Fruit fly (Drosophila melanogaster) whole organism, prepupa: ENCODE data around the gene mew.
A peak's percentile ranks its signal among the peaks of the same experiment; 100 is the strongest.

Source experiments
- Blimp-1 ChIP-seq: fragments of 200-800 bp; sonication (Bioruptor generic); optimal IDR thresholded peaks from 3 replicates; lab custom pipeline; 2017; ENCODE audit warnings: missing biosample characterization, missing genetic modification characterization, mild to moderate bottlenecking, moderate library complexity, missing genetic modification reagents
- CG10631 ChIP-seq: fragments of 200-800 bp; sonication (Bioruptor generic); optimal IDR thresholded peaks from 2 replicates; lab custom pipeline; 2016; ENCODE audit warnings: missing biosample characterization, missing genetic modification characterization
- CG10669 ChIP-seq: fragments of 200-800 bp; sonication (Bioruptor generic); optimal IDR thresholded peaks from 3 replicates; lab custom pipeline; 2018; ENCODE audit warnings: missing biosample characterization, mild to moderate bottlenecking, missing genetic modification characterization, moderate library complexity
- CG11294 ChIP-seq: fragments of 200-800 bp; sonication (Bioruptor generic); IDR thresholded peaks from 2 replicates; pipeline ENCODE4 v1.3.6; 2022; ENCODE audit warnings: missing biosample characterization, missing genetic modification characterization
- CG11762 ChIP-seq: fragments of 200-800 bp; sonication (Bioruptor generic); optimal IDR thresholded peaks from 3 replicates; lab custom pipeline; 2016; ENCODE audit warnings: missing biosample characterization, missing genetic modification characterization; ENCODE audit not compliant: insufficient read depth
- CG15336 ChIP-seq: fragments of 200-800 bp; sonication (Bioruptor generic); IDR thresholded peaks from 2 replicates; pipeline ENCODE4 v1.3.6; 2022; ENCODE audit warnings: missing biosample characterization, missing genetic modification characterization
- CG3032 ChIP-seq: fragments of 200-800 bp; optimal IDR thresholded peaks from 2 replicates; lab custom pipeline; 2019; ENCODE audit warnings: missing biosample characterization, mild to moderate bottlenecking, missing genetic modification characterization, moderate library complexity
- CG31627 ChIP-seq: fragments of 200-800 bp; sonication (Bioruptor generic); optimal IDR thresholded peaks from 3 replicates; lab custom pipeline; 2016; ENCODE audit warnings: missing biosample characterization, missing genetic modification characterization
- CG32006 ChIP-seq: fragments of 200-800 bp; sonication (Bioruptor generic); optimal IDR thresholded peaks from 3 replicates; lab custom pipeline; 2017; ENCODE audit warnings: missing biosample characterization, mild to moderate bottlenecking, missing genetic modification characterization
- CG4318 ChIP-seq: fragments of 200-800 bp; sonication (Bioruptor generic); optimal IDR thresholded peaks from 3 replicates; lab custom pipeline; 2017; ENCODE audit warnings: missing biosample characterization, mild to moderate bottlenecking, missing genetic modification characterization
- CG6163 ChIP-seq: fragments of 200-800 bp; sonication (Bioruptor generic); IDR thresholded peaks from 3 replicates; pipeline ENCODE4 v1.3.6; 2022; ENCODE audit warnings: missing biosample characterization, missing genetic modification characterization
- CG6276 ChIP-seq: fragments of 200-800 bp; sonication (Bioruptor generic); optimal IDR thresholded peaks from 2 replicates; lab custom pipeline; 2017; ENCODE audit warnings: missing biosample characterization, mild to moderate bottlenecking, missing genetic modification characterization
- CG6792 ChIP-seq: fragments of 200-800 bp; sonication (Bioruptor generic); optimal IDR thresholded peaks from 3 replicates; lab custom pipeline; 2016; ENCODE audit warnings: missing biosample characterization, missing genetic modification characterization
- CG7368 ChIP-seq: fragments of 200-800 bp; sonication (Bioruptor generic); optimal IDR thresholded peaks from 3 replicates; lab custom pipeline; 2016; ENCODE audit warnings: missing biosample characterization, missing genetic modification characterization
- CG8119 ChIP-seq: fragments of 200-800 bp; sonication (Bioruptor generic); IDR thresholded peaks from 3 replicates; pipeline ENCODE4 v1.3.6; 2022; ENCODE audit warnings: missing biosample characterization, missing genetic modification characterization
- CG8319 ChIP-seq: fragments of 200-800 bp; sonication (Bioruptor generic); optimal IDR thresholded peaks from 3 replicates; lab custom pipeline; 2016; ENCODE audit warnings: missing biosample characterization, missing genetic modification characterization
- CG9139 ChIP-seq: fragments of 200-800 bp; sonication (Bioruptor generic); optimal IDR thresholded peaks from 3 replicates; lab custom pipeline; 2017; ENCODE audit warnings: missing biosample characterization, mild to moderate bottlenecking, missing genetic modification characterization
- Eip78C ChIP-seq: fragments of 200-800 bp; sonication (Bioruptor generic); peaks from one replicate; lab custom pipeline; 2016; ENCODE audit warnings: missing biosample characterization, missing genetic modification characterization
- Eip93F ChIP-seq: fragments of 200-800 bp; sonication (Bioruptor generic); optimal IDR thresholded peaks from 2 replicates; lab custom pipeline; 2016; ENCODE audit warnings: missing biosample characterization, mild to moderate bottlenecking, missing genetic modification characterization
- Ets21C ChIP-seq: fragments of 200-800 bp; sonication (Bioruptor generic); optimal IDR thresholded peaks from 3 replicates; lab custom pipeline; 2016; ENCODE audit warnings: missing biosample characterization, missing genetic modification characterization
- Ets96B ChIP-seq: fragments of 200-800 bp; optimal IDR thresholded peaks from 2 replicates; lab custom pipeline; 2019; ENCODE audit warnings: missing biosample characterization, mild to moderate bottlenecking, missing genetic modification characterization, moderate library complexity
- Gug ChIP-seq: fragments of 200-800 bp; sonication (Bioruptor generic); IDR thresholded peaks from 2 replicates; pipeline ENCODE4 v1.3.6; 2022; ENCODE audit warnings: missing biosample characterization, missing genetic modification characterization
- Hr38 ChIP-seq: sonication (Bioruptor generic); optimal IDR thresholded peaks from 2 replicates; lab custom pipeline; 2016; ENCODE audit warnings: missing biosample characterization, missing genetic modification characterization
- Hr39 ChIP-seq: fragments of 200-800 bp; sonication (Bioruptor generic); optimal IDR thresholded peaks from 2 replicates; lab custom pipeline; 2016; ENCODE audit warnings: missing biosample characterization, missing genetic modification characterization
- Hr4 ChIP-seq: fragments of 200-800 bp; sonication (Bioruptor generic); optimal IDR thresholded peaks from 3 replicates; lab custom pipeline; 2016; ENCODE audit warnings: missing biosample characterization, missing genetic modification characterization
- OdsH ChIP-seq: fragments of 200-800 bp; sonication (Bioruptor generic); optimal IDR thresholded peaks from 3 replicates; lab custom pipeline; 2016; ENCODE audit warnings: missing biosample characterization, missing genetic modification characterization
- Smox ChIP-seq: fragments of 200-800 bp; sonication (Bioruptor generic); optimal IDR thresholded peaks from 3 replicates; lab custom pipeline; 2016; ENCODE audit warnings: missing biosample characterization, missing genetic modification characterization
- Sox14 ChIP-seq: fragments of 200-800 bp; sonication (Bioruptor generic); optimal IDR thresholded peaks from 3 replicates; lab custom pipeline; 2016; ENCODE audit warnings: missing biosample characterization, missing genetic modification characterization
- Sox15 ChIP-seq: fragments of 200-800 bp; sonication (Bioruptor generic); optimal IDR thresholded peaks from 3 replicates; lab custom pipeline; 2016; ENCODE audit warnings: missing biosample characterization, missing genetic modification characterization
- achi ChIP-seq: fragments of 200-800 bp; sonication (Bioruptor generic); optimal IDR thresholded peaks from 3 replicates; lab custom pipeline; 2016; ENCODE audit warnings: missing biosample characterization, missing genetic modification characterization
- cyc ChIP-seq: fragments of 200-800 bp; sonication (Bioruptor generic); optimal IDR thresholded peaks from 3 replicates; lab custom pipeline; 2016; ENCODE audit warnings: missing biosample characterization, missing genetic modification characterization
- dsx ChIP-seq: fragments of 200-800 bp; optimal IDR thresholded peaks from 3 replicates; lab custom pipeline; 2019; ENCODE audit warnings: missing biosample characterization, mild to moderate bottlenecking, missing genetic modification characterization, moderate library complexity; ENCODE audit not compliant: poor library complexity, severe bottlenecking
- eg ChIP-seq: fragments of 200-800 bp; sonication (Bioruptor generic); IDR thresholded peaks from 3 replicates; pipeline ENCODE4 v1.3.6; 2022; ENCODE audit warnings: missing biosample characterization, missing genetic modification characterization
- esn ChIP-seq: fragments of 200-800 bp; sonication (Bioruptor generic); optimal IDR thresholded peaks from 2 replicates; lab custom pipeline; 2016; ENCODE audit warnings: missing biosample characterization, mild to moderate bottlenecking, missing genetic modification characterization, moderate library complexity
- fd85E ChIP-seq: fragments of 200-800 bp; sonication (Bioruptor generic); optimal IDR thresholded peaks from 3 replicates; lab custom pipeline; 2016; ENCODE audit warnings: missing biosample characterization, missing genetic modification characterization
- lz ChIP-seq: fragments of 200-800 bp; sonication (Bioruptor generic); optimal IDR thresholded peaks from 3 replicates; lab custom pipeline; 2016; ENCODE audit warnings: missing biosample characterization, missing genetic modification characterization
- net ChIP-seq: fragments of 200-800 bp; sonication (Bioruptor generic); optimal IDR thresholded peaks from 3 replicates; lab custom pipeline; 2016; ENCODE audit warnings: missing biosample characterization, missing genetic modification characterization
- pdm3 ChIP-seq: fragments of 200-800 bp; sonication (Bioruptor generic); optimal IDR thresholded peaks from 3 replicates; lab custom pipeline; 2016; ENCODE audit warnings: missing biosample characterization, missing genetic modification characterization
- salr ChIP-seq, 2 experiments: fragments of 200-800 bp; sonication (Bioruptor generic); optimal IDR thresholded peaks; 3 replicates each; lab custom pipeline; 2016 to 2018; ENCODE audit warnings: missing biosample characterization in 2 of 2, missing genetic modification characterization in 2 of 2, mild to moderate bottlenecking in 1 of 2
- spab ChIP-seq: fragments of 200-800 bp; sonication (Bioruptor generic); optimal IDR thresholded peaks from 2 replicates; lab custom pipeline; 2017; ENCODE audit warnings: missing biosample characterization, mild to moderate bottlenecking, missing genetic modification characterization, missing genetic modification reagents
- ss ChIP-seq, 2 experiments: fragments of 200-800 bp; sonication (Bioruptor generic); optimal IDR thresholded peaks; 2 replicates in 1 of 2; 3 replicates in 1 of 2; lab custom pipeline; 2017 to 2018; ENCODE audit warnings: mild to moderate bottlenecking in 2 of 2, missing biosample characterization in 2 of 2, missing genetic modification characterization in 2 of 2, moderate library complexity in 1 of 2
- svp ChIP-seq: fragments of 200-800 bp; sonication (Bioruptor generic); peaks from one replicate; lab custom pipeline; 2016; ENCODE audit warnings: missing biosample characterization, missing genetic modification characterization
- topi ChIP-seq: fragments of 200-800 bp; sonication (Bioruptor generic); optimal IDR thresholded peaks from 3 replicates; lab custom pipeline; 2016; ENCODE audit warnings: missing biosample characterization, missing genetic modification characterization
- vri ChIP-seq: fragments of 200-800 bp; sonication (Bioruptor generic); optimal IDR thresholded peaks from 3 replicates; lab custom pipeline; 2016; ENCODE audit warnings: missing biosample characterization, mild to moderate bottlenecking, missing genetic modification characterization

mew gene

dm6 chrX:13253062-13253724, 5.1 kb downstream of the mew start:
- TF ChIP-seq CG32006 (GFP tag; lab: Kevin White, UChicago) = peak; percentile 51
- TF ChIP-seq CG3032 (tag; lab: Kevin White, UChicago) = no peak
- TF ChIP-seq CG10631 (GFP tag; lab: Kevin White, UChicago) = peak; percentile 5
- no peak for TF ChIP-seq CG9139
- TF ChIP-seq dsx (GFP tag; lab: Kevin White, UChicago) = no peak
- TF ChIP-seq CG11294 (GFP tag; lab: Robert Waterston, UW) = 0 out of 2 replicates have a peak, but pooled peaks have one; percentile 19
- no peak for TF ChIP-seq net
- TF ChIP-seq Hr4 (GFP tag; lab: Kevin White, UChicago) = peak; percentile 64
- peak; percentile 59; the same call in 2 of the 3 replicates for TF ChIP-seq CG8119 (GFP tag; lab: Robert Waterston, UW)
- peak in 1 of 2 experiments; percentile 22 for TF ChIP-seq salr (GFP tag; optimal IDR thresholded peaks at IDR 0.05; lab: Kevin White, UChicago)
- no peak for TF ChIP-seq Sox15 (GFP tag; lab: Kevin White, UChicago)
- TF ChIP-seq achi (GFP tag; lab: Kevin White, UChicago) = no peak
- TF ChIP-seq CG6792 (GFP tag; lab: Kevin White, UChicago) = no peak
- TF ChIP-seq svp (GFP tag; lab: Kevin White, UChicago) = no peak
- TF ChIP-seq vri (GFP tag; lab: Kevin White, UChicago) = no peak
- TF ChIP-seq spab = no peak
- TF ChIP-seq CG7368 (GFP tag; lab: Kevin White, UChicago) = no peak
- TF ChIP-seq pdm3 = peak; percentile 41
- no peak for TF ChIP-seq Smox (GFP tag; lab: Kevin White, UChicago)
- no peak for TF ChIP-seq topi
- no peak for TF ChIP-seq Eip93F (GFP tag; lab: Kevin White, UChicago)
- no peak for TF ChIP-seq Blimp-1 (GFP tag; lab: Kevin White, UChicago)
- no peak for TF ChIP-seq CG31627 (GFP tag; lab: Kevin White, UChicago)
- peak; percentile 11 for TF ChIP-seq CG4318 (GFP tag; lab: Kevin White, UChicago)
- TF ChIP-seq ss (GFP tag; optimal IDR thresholded peaks at IDR 0.05; lab: Kevin White, UChicago) = no peak
- TF ChIP-seq CG6276 (GFP tag; lab: Kevin White, UChicago) = peak; percentile 31
- TF ChIP-seq OdsH = peak; percentile 30
- no peak for TF ChIP-seq esn (GFP tag; lab: Kevin White, UChicago)
- peak; percentile 54; the same call in 2 of the 3 replicates for TF ChIP-seq eg
- peak; percentile 73 for TF ChIP-seq Eip78C (GFP tag; lab: Kevin White, UChicago)
- TF ChIP-seq CG11762 (GFP tag; lab: Kevin White, UChicago) = no peak
- TF ChIP-seq CG10669 (GFP tag; lab: Kevin White, UChicago) = no peak
- TF ChIP-seq Ets21C (GFP tag; lab: Kevin White, UChicago) = no peak
- peak; percentile 58 for TF ChIP-seq CG15336 (GFP tag; lab: Robert Waterston, UW)
- no peak for TF ChIP-seq CG8319 (GFP tag; lab: Kevin White, UChicago)
- no peak for TF ChIP-seq Hr38
- TF ChIP-seq Gug (GFP tag; lab: Robert Waterston, UW) = 0 out of 2 replicates have a peak, but pooled peaks have one; percentile 30
- TF ChIP-seq cyc = no peak
- TF ChIP-seq Sox14 (GFP tag; lab: Kevin White, UChicago) = peak; percentile 24
- no peak for TF ChIP-seq Ets96B (tag; lab: Kevin White, UChicago)
- 0 out of 3 replicates have a peak, but pooled peaks have one; percentile 14 for TF ChIP-seq CG6163 (GFP tag; lab: Robert Waterston, UW)
- no peak for TF ChIP-seq Hr39 (GFP tag; lab: Kevin White, UChicago)
- no peak for TF ChIP-seq lz
- no peak for TF ChIP-seq fd85E (GFP tag; lab: Kevin White, UChicago)
